Worm (Caenorhabditis elegans): ENCODE results near the gene hlh-6.

hlh-6 gene

DNA sequence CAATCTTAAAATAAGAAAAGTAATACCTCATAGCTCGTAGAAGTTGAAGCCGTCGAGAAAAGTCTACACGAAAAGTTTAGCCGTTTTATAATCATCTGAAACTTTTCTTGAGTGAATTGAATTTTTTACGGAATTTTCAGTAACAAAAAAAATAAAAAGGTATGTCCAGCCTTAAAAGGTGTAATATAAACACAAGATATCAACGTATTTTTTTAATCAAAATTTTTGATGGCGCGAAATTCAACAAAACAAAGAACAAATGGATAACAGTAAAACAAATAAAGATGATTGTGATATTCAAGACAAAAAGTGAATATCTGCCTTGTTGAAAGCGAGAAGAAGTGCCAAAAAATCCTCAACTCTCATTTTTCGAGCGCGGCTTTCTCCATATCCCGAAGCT is 25.0 kb downstream of the hlh-6 start, which contains the start of gene eral-1:
eral-1 (minus strand) TSS at position 101 of the 400 bp plus-strand sequence.
- no peak for TF ChIP-seq unc-55 (GFP tag; optimal IDR thresholded peaks at IDR 0.05)
- TF ChIP-seq egl-27 (tag; optimal IDR thresholded peaks at IDR 0.05) = no peak
- TF ChIP-seq Y55F3AM.14 (GFP tag; optimal IDR thresholded peaks at IDR 0.05) = no peak
- no peak for TF ChIP-seq sem-4 (tag; optimal IDR thresholded peaks at IDR 0.05)

DNA sequence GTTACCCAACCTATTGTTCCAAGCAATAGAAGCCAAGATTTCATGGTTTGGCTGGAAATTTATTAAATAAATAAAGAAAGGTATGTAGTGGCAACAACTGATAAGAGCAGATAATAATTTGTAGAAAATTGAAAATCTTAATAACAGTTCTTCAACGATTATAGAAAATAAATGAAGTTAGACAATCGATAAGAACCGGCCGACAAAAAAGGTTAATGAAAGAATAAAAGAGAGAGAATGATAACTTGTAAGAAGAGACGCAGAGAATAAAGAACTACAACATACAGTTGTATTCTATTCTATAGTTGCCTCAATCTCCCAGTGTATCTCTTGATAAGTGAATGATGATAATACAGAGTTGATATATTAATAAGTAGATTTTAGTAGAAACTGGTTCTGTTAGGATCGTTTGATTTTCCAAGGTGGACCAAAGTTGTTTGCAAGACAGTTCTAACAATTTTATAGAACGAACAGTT is 27.9 kb downstream of the hlh-6 start, which contains the start of gene ugt-58:
ugt-58 (minus strand) TSS at position 51 of the 476 bp plus-strand sequence.
- no peak for TF ChIP-seq mdl-1 (tag; optimal IDR thresholded peaks at IDR 0.05)
- no peak for TF ChIP-seq R02D3.7 (tag; optimal IDR thresholded peaks at IDR 0.05)
- no peak for TF ChIP-seq unc-55 (GFP tag; optimal IDR thresholded peaks at IDR 0.05)
- no peak for TF ChIP-seq alr-1 (tag; optimal IDR thresholded peaks at IDR 0.05)
- no peak for TF ChIP-seq ZK546.5 (tag; optimal IDR thresholded peaks at IDR 0.05)
- TF ChIP-seq ztf-1 (GFP tag; conservative IDR thresholded peaks at IDR 0.05) = no peak
- no peak for TF ChIP-seq nhr-129 (tag; optimal IDR thresholded peaks at IDR 0.05)
- TF ChIP-seq mab-5 (tag; optimal IDR thresholded peaks at IDR 0.05) = no peak
- TF ChIP-seq unc-62 (GFP tag; optimal IDR thresholded peaks at IDR 0.05) = no peak
- TF ChIP-seq lin-11 (tag; optimal IDR thresholded peaks at IDR 0.05) = no peak
- TF ChIP-seq mbf-1 (tag; optimal IDR thresholded peaks at IDR 0.05) = no peak
- no peak for TF ChIP-seq C34F6.9 (tag; optimal IDR thresholded peaks at IDR 0.05)
- TF ChIP-seq snpc-4 (tag; optimal IDR thresholded peaks at IDR 0.05) = no peak
- no peak for TF ChIP-seq ztf-4 (tag; optimal IDR thresholded peaks at IDR 0.05)
- TF ChIP-seq F13H6.1 (tag; optimal IDR thresholded peaks at IDR 0.05) = no peak
- no peak for TF ChIP-seq unc-39 (tag; optimal IDR thresholded peaks at IDR 0.05)
- TF ChIP-seq aly-2 (tag; optimal IDR thresholded peaks at IDR 0.05) = no peak
- TF ChIP-seq ceh-82 (tag; optimal IDR thresholded peaks at IDR 0.05) = no peak
- TF ChIP-seq sem-4 (tag; optimal IDR thresholded peaks at IDR 0.05) = no peak
- TF ChIP-seq ama-1 (optimal IDR thresholded peaks at IDR 0.05) = no peak
- TF ChIP-seq nhr-11 (tag; optimal IDR thresholded peaks at IDR 0.05) = no peak
- TF ChIP-seq elt-1 (tag; optimal IDR thresholded peaks at IDR 0.05) = no peak
- no peak for TF ChIP-seq dmd-4 (tag; optimal IDR thresholded peaks at IDR 0.05)
- no peak for TF ChIP-seq lin-13 (GFP tag; optimal IDR thresholded peaks at IDR 0.05)
- no peak for TF ChIP-seq peb-1 (tag; optimal IDR thresholded peaks at IDR 0.05)
- TF ChIP-seq nhr-237 (tag; optimal IDR thresholded peaks at IDR 0.05) = no peak
- TF ChIP-seq nhr-12 (tag; optimal IDR thresholded peaks at IDR 0.05) = no peak
- TF ChIP-seq egl-27 (tag; optimal IDR thresholded peaks at IDR 0.05) = no peak
- no peak for TF ChIP-seq lsy-2 (tag; optimal IDR thresholded peaks at IDR 0.05)
- no peak for TF ChIP-seq lin-39 (tag; optimal IDR thresholded peaks at IDR 0.05)
- TF ChIP-seq gmeb-1 (tag; optimal IDR thresholded peaks at IDR 0.05) = peak; percentile 36
- peak; percentile 9 for TF ChIP-seq nhr-21 (tag; optimal IDR thresholded peaks at IDR 0.05)
- no peak for TF ChIP-seq nhr-77 (tag; optimal IDR thresholded peaks at IDR 0.05)
- TF ChIP-seq ztf-11 (tag; optimal IDR thresholded peaks at IDR 0.05) = no peak
- TF ChIP-seq nhr-25 (tag; optimal IDR thresholded peaks at IDR 0.05) = peak; percentile 64
- no peak for TF ChIP-seq elt-3 (tag; optimal IDR thresholded peaks at IDR 0.05)
- TF ChIP-seq zag-1 (tag; optimal IDR thresholded peaks at IDR 0.05) = no peak
- TF ChIP-seq sma-3 (GFP tag; optimal IDR thresholded peaks at IDR 0.05) = peak; percentile 50
- TF ChIP-seq nhr-23 (tag; optimal IDR thresholded peaks at IDR 0.05) = no peak
- TF ChIP-seq Y55F3AM.14 (GFP tag; optimal IDR thresholded peaks at IDR 0.05) = no peak
- peak; percentile 65 for TF ChIP-seq sma-9 (GFP tag; optimal IDR thresholded peaks at IDR 0.05)
- no peak for TF ChIP-seq sma-9 (tag; optimal IDR thresholded peaks at IDR 0.05)
- no peak for TF ChIP-seq ceh-16 (tag; optimal IDR thresholded peaks at IDR 0.05)
- peak; percentile 37 for TF ChIP-seq fos-1 (tag; optimal IDR thresholded peaks at IDR 0.05)
- TF ChIP-seq nhr-6 (tag; optimal IDR thresholded peaks at IDR 0.05) = no peak
- no peak for TF ChIP-seq crh-2 (tag; optimal IDR thresholded peaks at IDR 0.05)
- no peak for TF ChIP-seq nhr-10 (tag; optimal IDR thresholded peaks at IDR 0.05)
- TF ChIP-seq skn-1 (tag; optimal IDR thresholded peaks at IDR 0.05) = no peak
- TF ChIP-seq blmp-1 (tag; optimal IDR thresholded peaks at IDR 0.05; ENCODE audit: insufficient read depth) = peak; percentile 25

All from whole organism, L2 larva.